Fruit fly (Drosophila melanogaster): ENCODE measurements around the gene CG31269.

Gene CG31269

dm6 chr3R:17149080-17149746 lies 22.3 kb downstream of the CG31269 start, which contains the start of the genes m-cup and Det:
Gene m-cup, minus strand, starts transcription at chr3R:17149412.
Gene Det, plus strand, starts transcription at chr3R:17149667.
- no peak for TF ChIP-seq Ptx1 (GFP tag; IDR thresholded peaks at IDR 0.05)
- TF ChIP-seq CG12744 (GFP tag; optimal IDR thresholded peaks at IDR 0.05) = no peak
- TF ChIP-seq Gug (GFP tag; IDR thresholded peaks at IDR 0.05) = no peak
- TF ChIP-seq dmrt11E (tag; optimal IDR thresholded peaks at IDR 0.05) = no peak
- TF ChIP-seq bcd (GFP tag; optimal IDR thresholded peaks at IDR 0.05) = no peak
- peak; percentile 11 for TF ChIP-seq Camta (GFP tag; optimal IDR thresholded peaks at IDR 0.05)
- TF ChIP-seq trem (tag; optimal IDR thresholded peaks at IDR 0.05) = peak; percentile 71
- TF ChIP-seq Atf6 (GFP tag; IDR thresholded peaks at IDR 0.05) = no peak
- peak; percentile 2 for TF ChIP-seq lab (GFP tag; optimal IDR thresholded peaks at IDR 0.05)
- peak; percentile 69 for TF ChIP-seq Doc3 (GFP tag; IDR thresholded peaks at IDR 0.05; ENCODE audit: partially characterized antibody)
- TF ChIP-seq CG17568 (GFP tag; optimal IDR thresholded peaks at IDR 0.05) = no peak
- TF ChIP-seq fd64A (GFP tag; optimal IDR thresholded peaks at IDR 0.05) = no peak
- TF ChIP-seq zf30C (GFP tag; optimal IDR thresholded peaks at IDR 0.05) = peak; percentile 44
- peak; percentile 21 for TF ChIP-seq CG15696 (tag; optimal IDR thresholded peaks at IDR 0.05)
- peak; percentile 60; the same call in 1 of the 3 replicates for TF ChIP-seq HLH4C (GFP tag; IDR thresholded peaks at IDR 0.05; ENCODE audit: partially characterized antibody)
- no peak for TF ChIP-seq CG15479 (GFP tag; optimal IDR thresholded peaks at IDR 0.05)
- no peak for TF ChIP-seq CG6765 (GFP tag; optimal IDR thresholded peaks at IDR 0.05)
- TF ChIP-seq CG15011 (GFP tag; optimal IDR thresholded peaks at IDR 0.05) = no peak
- TF ChIP-seq D19A (tag; optimal IDR thresholded peaks at IDR 0.05) = no peak
- no peak for TF ChIP-seq CG9437 (GFP tag; optimal IDR thresholded peaks at IDR 0.05)
- TF ChIP-seq p53 (GFP tag; optimal IDR thresholded peaks at IDR 0.05) = no peak
- TF ChIP-seq CG14667 (GFP tag; IDR thresholded peaks at IDR 0.05) = no peak
- peak; percentile 31 for TF ChIP-seq Jarid2 (GFP tag; optimal IDR thresholded peaks at IDR 0.05)
- peak; percentile 26 for TF ChIP-seq CG7271 (tag; optimal IDR thresholded peaks at IDR 0.05)
- TF ChIP-seq otp (GFP tag; IDR thresholded peaks at IDR 0.05) = no peak
- no peak for TF ChIP-seq sens-2 (GFP tag; IDR thresholded peaks at IDR 0.05)
- peak; percentile 51 for TF ChIP-seq CG10267 (tag; optimal IDR thresholded peaks at IDR 0.05)
- no peak for TF ChIP-seq sqz (GFP tag; optimal IDR thresholded peaks at IDR 0.05)
- no peak for TF ChIP-seq CG13296 (GFP tag; optimal IDR thresholded peaks at IDR 0.05)
- peak; percentile 86 for TF ChIP-seq CG2116 (GFP tag; optimal IDR thresholded peaks at IDR 0.05)
- no peak for TF ChIP-seq ind (GFP tag; optimal IDR thresholded peaks at IDR 0.05)
- TF ChIP-seq pho (GFP tag; optimal IDR thresholded peaks at IDR 0.05) = no peak
- no peak for TF ChIP-seq CG11723 (GFP tag; optimal IDR thresholded peaks at IDR 0.05)
- TF ChIP-seq CG1024 (GFP tag; IDR thresholded peaks at IDR 0.05) = no peak
- no peak for TF ChIP-seq Hr3 (GFP tag; optimal IDR thresholded peaks at IDR 0.05)
- peak; percentile 49 for TF ChIP-seq CG3995 (GFP tag; optimal IDR thresholded peaks at IDR 0.05)
- peak; percentile 37 for TF ChIP-seq CG17829 (tag; optimal IDR thresholded peaks at IDR 0.05)
- no peak for TF ChIP-seq CG2889 (GFP tag; IDR thresholded peaks at IDR 0.05)
- peak; percentile 75 for TF ChIP-seq MESR4 (GFP tag; optimal IDR thresholded peaks at IDR 0.05)
- no peak for TF ChIP-seq Dip2 (GFP tag; IDR thresholded peaks at IDR 0.05)
- TF ChIP-seq gfzf (GFP tag; optimal IDR thresholded peaks at IDR 0.05) = peak; percentile 18
- TF ChIP-seq CG10147 (GFP tag; optimal IDR thresholded peaks at IDR 0.05) = peak; percentile 10
- no peak for TF ChIP-seq Trl (optimal IDR thresholded peaks at IDR 0.05)
- peak; percentile 16 for TF ChIP-seq Trl (GFP tag; optimal IDR thresholded peaks at IDR 0.05)
- no peak for TF ChIP-seq CG7745 (tag; optimal IDR thresholded peaks at IDR 0.05)
- peak in 1 of 2 experiments; percentile 27 for TF ChIP-seq chif (GFP tag; optimal IDR thresholded peaks at IDR 0.05)
- TF ChIP-seq CG7963 (GFP tag; IDR thresholded peaks at IDR 0.05; ENCODE audit: partially characterized antibody) = peak; percentile 58; the same call in 1 of the 3 replicates
- TF ChIP-seq CG14860 (GFP tag; IDR thresholded peaks at IDR 0.05; ENCODE audit: partially characterized antibody) = peak; percentile 49; the same call in 1 of the 3 replicates
- peak; percentile 29 for TF ChIP-seq gem (tag; optimal IDR thresholded peaks at IDR 0.05)
- no peak for TF ChIP-seq CG9609 (GFP tag; optimal IDR thresholded peaks at IDR 0.05)

All from whole organism, embryonic.